Fruit fly (Drosophila melanogaster) whole organism, adult: ENCODE measurements around the gene pins.

Experiments used
- CG11617 ChIP-seq: fragments of 200-800 bp; sonication (Bioruptor generic); optimal IDR thresholded peaks from 2 replicates; lab custom pipeline; 2017; ENCODE audit warnings: mild to moderate bottlenecking, missing biosample characterization, missing genetic modification reagents, missing genetic modification characterization
- CG12768 ChIP-seq: fragments of 200-800 bp; sonication (Bioruptor generic); optimal IDR thresholded peaks from 2 replicates; lab custom pipeline; 2017; ENCODE audit warnings: missing biosample characterization, missing genetic modification characterization, mild to moderate bottlenecking, moderate library complexity, missing genetic modification reagents
- CG14711 ChIP-seq: fragments of 200-800 bp; sonication (Bioruptor generic); optimal IDR thresholded peaks from 2 replicates; lab custom pipeline; 2018; ENCODE audit warnings: missing biosample characterization, mild to moderate bottlenecking, missing genetic modification characterization, moderate library complexity
- CG1620 ChIP-seq: fragments of 200-800 bp; sonication (Bioruptor generic); optimal IDR thresholded peaks from 2 replicates; lab custom pipeline; 2016; ENCODE audit warnings: missing biosample characterization, missing genetic modification characterization
- CG33017 ChIP-seq: fragments of 200-800 bp; sonication (Bioruptor generic); optimal IDR thresholded peaks from 2 replicates; lab custom pipeline; 2018; ENCODE audit warnings: missing biosample characterization, mild to moderate bottlenecking, missing genetic modification characterization, moderate library complexity
- CG5204 ChIP-seq: fragments of 200-800 bp; sonication (Bioruptor generic); optimal IDR thresholded peaks from 2 replicates; lab custom pipeline; 2016; ENCODE audit warnings: missing biosample characterization, missing genetic modification characterization
- CG7045 ChIP-seq: fragments of 200-800 bp; sonication (Bioruptor generic); optimal IDR thresholded peaks from 2 replicates; lab custom pipeline; 2017; ENCODE audit warnings: missing biosample characterization, mild to moderate bottlenecking, missing genetic modification characterization
- CG7101 ChIP-seq: fragments of 200-800 bp; sonication (Bioruptor generic); optimal IDR thresholded peaks from 2 replicates; lab custom pipeline; 2018; ENCODE audit warnings: missing biosample characterization, mild to moderate bottlenecking, missing genetic modification characterization, moderate library complexity
- Clk ChIP-seq: fragments of 200-800 bp; sonication (Bioruptor generic); optimal IDR thresholded peaks from 2 replicates; lab custom pipeline; 2017; ENCODE audit warnings: missing biosample characterization, missing genetic modification characterization
- Crg-1 ChIP-seq: fragments of 200-800 bp; sonication (Bioruptor generic); optimal IDR thresholded peaks from 2 replicates; lab custom pipeline; 2016; ENCODE audit warnings: missing biosample characterization, missing genetic modification characterization
- Hr96 ChIP-seq: fragments of 200-800 bp; sonication (Bioruptor generic); optimal IDR thresholded peaks from 2 replicates; lab custom pipeline; 2016; ENCODE audit warnings: missing biosample characterization, missing genetic modification characterization
- Mnt ChIP-seq: fragments of 200-800 bp; sonication (Bioruptor generic); optimal IDR thresholded peaks from 2 replicates; lab custom pipeline; 2016; ENCODE audit warnings: missing biosample characterization, mild to moderate bottlenecking, missing genetic modification characterization
- bab1 ChIP-seq: fragments of 200-800 bp; sonication (Bioruptor generic); optimal IDR thresholded peaks from 3 replicates; lab custom pipeline; 2019; ENCODE audit warnings: missing biosample characterization, mild to moderate bottlenecking, missing genetic modification characterization, moderate library complexity
- cic ChIP-seq: fragments of 200-800 bp; sonication (Bioruptor generic); optimal IDR thresholded peaks from 2 replicates; lab custom pipeline; 2017; ENCODE audit warnings: missing biosample characterization, mild to moderate bottlenecking, missing genetic modification characterization, moderate library complexity
- cnc ChIP-seq, 2 experiments: fragments of >200 bp; optimal IDR thresholded peaks; 2 replicates each; lab custom pipeline; 2017
- kay ChIP-seq: fragments of 200-800 bp; sonication (Bioruptor generic); peaks from one replicate; lab custom pipeline; 2016; ENCODE audit warnings: missing biosample characterization, missing genetic modification characterization, borderline replicate concordance
- ovo ChIP-seq: fragments of 200-800 bp; sonication (Bioruptor generic); optimal IDR thresholded peaks from 2 replicates; lab custom pipeline; 2016; ENCODE audit warnings: missing biosample characterization, missing genetic modification characterization
- pad ChIP-seq: fragments of 200-800 bp; sonication (Bioruptor generic); optimal IDR thresholded peaks from 3 replicates; lab custom pipeline; 2017; ENCODE audit warnings: missing biosample characterization, missing genetic modification characterization, mild to moderate bottlenecking, moderate library complexity, missing genetic modification reagents
- tj ChIP-seq: fragments of 200-800 bp; sonication (Bioruptor generic); optimal IDR thresholded peaks from 3 replicates; lab custom pipeline; 2017; ENCODE audit warnings: missing biosample characterization, mild to moderate bottlenecking, missing genetic modification characterization, moderate library complexity
- toe ChIP-seq: fragments of 200-800 bp; sonication (Bioruptor generic); optimal IDR thresholded peaks from 2 replicates; lab custom pipeline; 2016; ENCODE audit warnings: missing biosample characterization, missing genetic modification characterization

pins gene

dm6 chr3R:27570692-27571091 is 11.9 kb upstream of the pins start:
- no peak for TF ChIP-seq CG12768 (GFP tag; lab: Kevin White, UChicago)
- TF ChIP-seq cic, result no peak
- no peak for TF ChIP-seq CG33017 (tag; lab: Kevin White, UChicago)

DNA sequence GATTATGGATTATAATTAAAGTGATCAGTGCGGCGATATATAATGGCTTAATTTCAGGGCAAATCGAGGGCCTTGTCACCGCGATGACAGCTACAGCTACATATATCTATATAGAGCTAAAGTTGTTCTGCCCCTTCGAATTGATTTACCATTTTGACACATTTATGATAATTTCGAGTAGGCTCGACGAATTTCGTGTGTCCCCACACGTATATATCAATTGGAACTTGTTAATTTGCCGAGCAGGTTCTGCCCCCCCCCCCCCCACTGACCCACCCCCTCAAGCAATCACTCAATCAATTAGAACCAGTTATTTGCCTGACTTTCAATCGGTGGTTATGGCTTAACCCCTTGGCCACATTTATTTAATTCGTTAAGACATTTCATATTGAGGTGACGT is 3.2 kb upstream of the pins start:
- TF ChIP-seq CG11617 (GFP tag; lab: Kevin White, UChicago), result no peak
- no peak for TF ChIP-seq toe (GFP tag; lab: Kevin White, UChicago)
- no peak for TF ChIP-seq CG7045 (GFP tag; lab: Kevin White, UChicago)
- TF ChIP-seq CG5204 (GFP tag; lab: Kevin White, UChicago), result no peak
- TF ChIP-seq pad (GFP tag; lab: Kevin White, UChicago), result no peak
- no peak for TF ChIP-seq cnc (optimal IDR thresholded peaks at IDR 0.05; lab: Kevin White, UChicago)
- TF ChIP-seq CG14711 (tag; lab: Kevin White, UChicago), result no peak
- TF ChIP-seq Hr96 (GFP tag; lab: Kevin White, UChicago), result no peak
- TF ChIP-seq tj (GFP tag; lab: Kevin White, UChicago), result no peak
- no peak for TF ChIP-seq CG1620
- no peak for TF ChIP-seq Mnt
- TF ChIP-seq Crg-1 (GFP tag; lab: Kevin White, UChicago), result no peak
- no peak for TF ChIP-seq CG33017 (tag; lab: Kevin White, UChicago)
- TF ChIP-seq kay (GFP tag; lab: Kevin White, UChicago), result no peak
- no peak for TF ChIP-seq CG7101 (tag; lab: Kevin White, UChicago)
- no peak for TF ChIP-seq ovo
- TF ChIP-seq bab1, result no peak
- no peak for TF ChIP-seq cic
- no peak for TF ChIP-seq Clk (GFP tag; lab: Kevin White, UChicago)

- TF ChIP-seq bab1 (no peak), pad (GFP tag; lab: Kevin White, UChicago) (peak; percentile 31), kay (GFP tag; lab: Kevin White, UChicago) (peak; percentile 96), cnc (optimal IDR thresholded peaks at IDR 0.05; lab: Kevin White, UChicago) (no peak), CG14711 (tag; lab: Kevin White, UChicago) (no peak), tj (GFP tag; lab: Kevin White, UChicago) (no peak), CG12768 (GFP tag; lab: Kevin White, UChicago) (peak; percentile 70), Clk (GFP tag; lab: Kevin White, UChicago) (peak; percentile 43), cic (peak; percentile 85), Crg-1 (GFP tag; lab: Kevin White, UChicago) (peak; percentile 17), CG1620 (no peak), ovo (peak; percentile 34), Mnt (peak; percentile 19), Hr96 (GFP tag; lab: Kevin White, UChicago) (no peak)
These were observed 2.2 kb upstream of the pins start for dm6 chr3R:27580274-27581011.

DNA sequence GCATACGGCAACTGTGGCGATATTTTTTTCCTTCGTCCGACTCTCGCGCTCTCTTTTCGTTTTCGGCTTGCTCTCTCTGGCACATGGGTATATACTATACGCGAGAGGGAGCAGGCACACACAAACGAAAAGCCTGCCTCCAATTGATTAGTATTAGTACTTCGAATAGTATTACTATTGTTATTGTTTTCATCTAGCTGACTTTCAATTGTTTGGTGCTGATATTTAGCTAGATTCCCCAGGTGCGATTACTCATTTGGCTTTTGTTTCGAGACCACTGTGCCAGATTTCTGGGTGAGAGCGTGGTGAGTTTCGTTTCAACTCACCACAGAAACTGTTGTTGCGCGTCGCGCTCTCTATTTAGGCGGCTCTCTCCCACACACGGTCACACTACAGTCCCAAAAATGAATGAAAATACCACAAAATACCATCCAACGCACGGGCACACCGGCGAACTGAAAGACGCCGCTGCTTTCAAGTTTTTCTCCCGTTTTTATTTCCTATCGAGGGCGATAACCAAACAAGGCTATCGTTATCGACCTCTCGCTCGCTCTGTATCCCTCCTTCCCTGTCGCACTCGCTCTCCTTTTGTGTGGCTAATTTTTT is 1.3 kb upstream of the pins start:
- peak; percentile 66 for TF ChIP-seq Hr96 (GFP tag; lab: Kevin White, UChicago)
- TF ChIP-seq ovo, result peak; percentile 3
- TF ChIP-seq CG12768 (GFP tag; lab: Kevin White, UChicago), result peak; percentile 76
- peak; percentile 41 for TF ChIP-seq CG5204 (GFP tag; lab: Kevin White, UChicago)
- peak; percentile 79 for TF ChIP-seq CG7101 (tag; lab: Kevin White, UChicago)
- peak; percentile 84 for TF ChIP-seq Mnt
- TF ChIP-seq CG33017 (tag; lab: Kevin White, UChicago), result peak; percentile 89
- no peak for TF ChIP-seq cnc (optimal IDR thresholded peaks at IDR 0.05; lab: Kevin White, UChicago)
- peak; percentile 18 for TF ChIP-seq CG1620
- TF ChIP-seq toe (GFP tag; lab: Kevin White, UChicago), result peak; percentile 34
- TF ChIP-seq Crg-1 (GFP tag; lab: Kevin White, UChicago), result no peak
- TF ChIP-seq pad (GFP tag; lab: Kevin White, UChicago), result peak; percentile 35
- TF ChIP-seq Clk (GFP tag; lab: Kevin White, UChicago), result peak; percentile 25
- no peak for TF ChIP-seq kay (GFP tag; lab: Kevin White, UChicago)
- peak; percentile 59 for TF ChIP-seq CG7045 (GFP tag; lab: Kevin White, UChicago)
- TF ChIP-seq bab1, result peak; percentile 31
- peak; percentile 32 for TF ChIP-seq tj (GFP tag; lab: Kevin White, UChicago)
- peak; percentile 54 for TF ChIP-seq CG11617 (GFP tag; lab: Kevin White, UChicago)
- TF ChIP-seq CG14711 (tag; lab: Kevin White, UChicago), result peak; percentile 61
- peak; percentile 97 for TF ChIP-seq cic

DNA sequence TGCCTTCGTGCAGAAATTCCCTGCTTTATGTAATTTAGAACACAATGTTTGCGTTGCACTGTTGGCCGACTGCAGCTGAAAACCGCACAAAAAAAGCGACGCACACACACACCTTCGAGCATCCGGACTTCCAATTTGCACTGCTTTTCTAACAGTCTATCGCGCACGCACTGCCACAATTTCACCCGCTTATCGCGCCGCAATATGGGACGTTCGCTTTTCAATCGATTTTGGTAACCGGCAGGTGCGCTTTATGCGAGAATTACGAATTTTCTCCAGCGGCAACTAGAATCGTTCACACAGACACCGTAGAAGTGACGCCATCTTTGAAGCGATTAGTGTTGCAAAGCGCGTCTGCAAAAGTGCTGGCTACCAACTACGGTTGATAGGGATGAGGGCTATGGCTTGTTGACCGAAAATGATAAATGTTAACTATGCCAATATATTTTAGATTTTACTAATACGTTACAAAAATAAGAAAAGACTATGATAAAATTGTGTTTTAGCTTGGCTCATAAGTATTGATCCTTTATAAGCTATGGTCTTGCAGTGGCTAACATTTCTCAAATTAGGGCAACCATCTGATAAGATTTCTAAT is 651 bp upstream of the pins start, which contains the start of gene wdb:
wdb (minus strand) TSS at position 352 of the 598 bp plus-strand sequence.
- peak; percentile 28 for TF ChIP-seq CG14711 (tag; lab: Kevin White, UChicago)
- peak; percentile 49 for TF ChIP-seq Hr96 (GFP tag; lab: Kevin White, UChicago)
- peak; percentile 64 for TF ChIP-seq Mnt
- TF ChIP-seq kay (GFP tag; lab: Kevin White, UChicago), result no peak
- peak; percentile 53 for TF ChIP-seq CG11617 (GFP tag; lab: Kevin White, UChicago)
- peak; percentile 72 for TF ChIP-seq CG7101 (tag; lab: Kevin White, UChicago)
- peak; percentile 18 for TF ChIP-seq tj (GFP tag; lab: Kevin White, UChicago)
- TF ChIP-seq CG33017 (tag; lab: Kevin White, UChicago), result peak; percentile 23
- TF ChIP-seq CG12768 (GFP tag; lab: Kevin White, UChicago), result peak; percentile 75
- TF ChIP-seq pad (GFP tag; lab: Kevin White, UChicago), result peak; percentile 54
- TF ChIP-seq cnc (optimal IDR thresholded peaks at IDR 0.05; lab: Kevin White, UChicago), result no peak
- peak; percentile 91 for TF ChIP-seq CG1620
- no peak for TF ChIP-seq cic
- TF ChIP-seq bab1, result no peak
- TF ChIP-seq CG7045 (GFP tag; lab: Kevin White, UChicago), result peak; percentile 56
- TF ChIP-seq Crg-1 (GFP tag; lab: Kevin White, UChicago), result peak; percentile 62
- TF ChIP-seq toe (GFP tag; lab: Kevin White, UChicago), result peak; percentile 81
- peak; percentile 68 for TF ChIP-seq CG5204 (GFP tag; lab: Kevin White, UChicago)
- TF ChIP-seq Clk (GFP tag; lab: Kevin White, UChicago), result peak; percentile 59
